Worm (Caenorhabditis elegans) whole organism, L1 larva: ENCODE measurements around the gene oig-2.

Source experiments
- aly-2 ChIP-seq: fragments of 150-350 bp; optimal IDR thresholded peaks from 2 replicates; lab custom pipeline; 2014; ENCODE audit warnings: missing biosample characterization, missing genetic modification characterization
- dsc-1 ChIP-seq: sonication (generic microtip); optimal IDR thresholded peaks from 2 replicates; lab custom pipeline; 2016; ENCODE audit warnings: mild to moderate bottlenecking, missing genetic modification characterization, missing compliant biosample characterization
- elt-2 ChIP-seq: sonication (generic microtip); optimal IDR thresholded peaks from 2 replicates; lab custom pipeline; 2016; ENCODE audit warnings: missing genetic modification characterization, mild to moderate bottlenecking, inconsistent platforms, missing compliant biosample characterization, missing genetic modification reagents
- fkh-10 ChIP-seq: sonication (generic microtip); optimal IDR thresholded peaks from 2 replicates; lab custom pipeline; 2017; ENCODE audit warnings: missing biosample characterization, missing genetic modification reagents, missing genetic modification characterization
- irx-1 ChIP-seq: sonication (generic microtip); optimal IDR thresholded peaks from 2 replicates; lab custom pipeline; 2016; ENCODE audit warnings: missing genetic modification characterization, missing compliant biosample characterization
- lin-39 ChIP-seq: fragments of 150-350 bp; optimal IDR thresholded peaks from 2 replicates; lab custom pipeline; 2014; ENCODE audit warnings: missing biosample characterization, missing genetic modification reagents, missing genetic modification characterization
- nhr-11 ChIP-seq: fragments of 150-350 bp; optimal IDR thresholded peaks from 2 replicates; lab custom pipeline; 2014; ENCODE audit warnings: missing biosample characterization, missing genetic modification characterization
- nhr-77 ChIP-seq: fragments of 150-350 bp; optimal IDR thresholded peaks from 2 replicates; lab custom pipeline; 2014; ENCODE audit warnings: missing biosample characterization, missing genetic modification characterization
- skn-1 ChIP-seq: fragments of 150-350 bp; optimal IDR thresholded peaks from 2 replicates; lab custom pipeline; 2014; ENCODE audit warnings: missing biosample characterization, missing genetic modification characterization
- sox-4 ChIP-seq: sonication (generic microtip); optimal IDR thresholded peaks from 2 replicates; lab custom pipeline; 2016; ENCODE audit warnings: missing genetic modification characterization, missing compliant biosample characterization
- tbx-2 ChIP-seq: sonication (generic microtip); optimal IDR thresholded peaks from 2 replicates; lab custom pipeline; 2016; ENCODE audit warnings: missing genetic modification characterization, missing compliant biosample characterization
- unc-130 ChIP-seq: fragments of 150-350 bp; optimal IDR thresholded peaks from 2 replicates; lab custom pipeline; 2017; ENCODE audit warnings: missing biosample characterization, missing genetic modification characterization, inconsistent platforms
- xbp-1 ChIP-seq: sonication (generic microtip); optimal IDR thresholded peaks from 2 replicates; lab custom pipeline; 2016; ENCODE audit warnings: missing genetic modification characterization, missing compliant biosample characterization
- zip-4 ChIP-seq: fragments of 200-800 bp; sonication (Bioruptor generic); optimal IDR thresholded peaks from 2 replicates; lab custom pipeline; 2018; ENCODE audit warnings: mild to moderate bottlenecking, missing genetic modification characterization, moderate library complexity, missing compliant biosample characterization

- TF ChIP-seq nhr-77 (no peak), sox-4 (tag; lab: Kevin White, UChicago) (no peak), lin-39 (tag; lab: Kevin White, UChicago) (no peak), nhr-11 (no peak), tbx-2 (tag; lab: Kevin White, UChicago) (no peak), irx-1 (tag; lab: Kevin White, UChicago) (no peak), skn-1 (no peak), unc-130 (tag; lab: Kevin White, UChicago) (no peak), aly-2 (tag; lab: Kevin White, UChicago) (no peak), zip-4 (GFP tag; lab: Kevin White, UChicago) (no peak), dsc-1 (no peak), fkh-10 (no peak), xbp-1 (no peak), elt-2 (tag; lab: Kevin White, UChicago) (no peak)
Observed at ce11 chrII:13000753-13001152, 7.2 kb downstream of the oig-2 start, which contains the start of gene Y38F1A.8.
